Worm (Caenorhabditis elegans) whole organism, L1 larva: ENCODE measurements around the gene M05D6.3.

Experiments
- ceh-88 ChIP-seq: fragments of 200-800 bp; sonication (Bioruptor generic); IDR thresholded peaks from 2 replicates; pipeline ENCODE4 v1.3.6; 2022; ENCODE audit warnings: missing genetic modification characterization, missing compliant biosample characterization
- isw-1 ChIP-seq: fragments of 200-800 bp; sonication (Bioruptor generic); IDR thresholded peaks from 2 replicates; pipeline ENCODE4 v1.3.6; 2022; ENCODE audit warnings: missing genetic modification characterization, missing compliant biosample characterization
- lin-35 ChIP-seq, 2 experiments: fragments of 150-350 bp; optimal IDR thresholded peaks; 2 replicates each; lab custom pipeline; 2014; ENCODE audit warnings: missing biosample characterization in 2 of 2, missing genetic modification characterization in 2 of 2, missing genetic modification reagents in 2 of 2
- nhr-84 ChIP-seq: sonication (generic microtip); optimal IDR thresholded peaks from 2 replicates; lab custom pipeline; 2017; ENCODE audit warnings: missing biosample characterization, missing genetic modification characterization
- snpc-4 ChIP-seq: fragments of 150-350 bp; optimal IDR thresholded peaks from 2 replicates; lab custom pipeline; 2014; ENCODE audit warnings: missing biosample characterization, missing genetic modification characterization
- unc-130 ChIP-seq: fragments of 150-350 bp; optimal IDR thresholded peaks from 2 replicates; lab custom pipeline; 2017; ENCODE audit warnings: missing biosample characterization, missing genetic modification characterization, inconsistent platforms

- TF ChIP-seq lin-35 (GFP tag; optimal IDR thresholded peaks at IDR 0.05; lab: Kevin White, UChicago) (no peak), ceh-88 (GFP tag; lab: Robert Waterston, UW) (no peak), isw-1 (GFP tag; lab: Robert Waterston, UW) (no peak), snpc-4 (tag; lab: Kevin White, UChicago) (no peak), unc-130 (tag; lab: Kevin White, UChicago) (no peak), nhr-84 (tag; lab: Kevin White, UChicago) (no peak)
Observed at ce11 chrII:8440792-8441191, 34.8 kb upstream of the M05D6.3 start.
